Fruit fly (Drosophila melanogaster): ENCODE results near the gene CG15564.

Gene CG15564

DNA sequence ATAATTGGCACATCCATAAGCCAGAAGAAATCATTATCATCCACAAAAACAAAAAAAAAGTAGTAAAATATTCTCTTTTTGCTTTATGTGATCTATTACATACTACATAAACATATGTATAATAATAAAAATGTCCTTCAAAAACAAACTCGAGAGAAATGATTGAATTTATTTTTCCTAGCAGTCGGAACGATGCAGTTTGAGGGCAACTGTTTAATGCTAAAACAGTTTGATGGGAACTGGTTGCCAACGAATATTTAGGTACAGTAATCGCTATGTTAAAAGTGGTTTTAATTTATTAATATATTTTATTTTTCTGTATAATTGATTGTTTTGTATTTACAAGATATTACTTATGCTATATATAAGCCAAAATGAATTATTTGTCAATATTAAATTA lies 4.0 kb downstream of the CG15564 start:
- TF ChIP-seq Opbp (GFP tag; IDR thresholded peaks at IDR 0.05; ENCODE audit: partially characterized antibody) (peak; percentile 11; the same call in 1 of the 3 replicates), pita (GFP tag; optimal IDR thresholded peaks at IDR 0.05) (peak; percentile 8), CG6654 (GFP tag; optimal IDR thresholded peaks at IDR 0.05) (peak; percentile 98), CG6791 (GFP tag; IDR thresholded peaks at IDR 0.05; ENCODE audit: partially characterized antibody) (0 out of 3 replicates have a peak, but pooled peaks have one; percentile 40), Ssrp (tag; optimal IDR thresholded peaks at IDR 0.05) (peak; percentile 1), Chrac-16 (GFP tag; optimal IDR thresholded peaks at IDR 0.05) (no peak), Tbp (GFP tag; optimal IDR thresholded peaks at IDR 0.05) (peak; percentile 8), CG42726 (GFP tag; IDR thresholded peaks at IDR 0.05; ENCODE audit: partially characterized antibody) (0 out of 2 replicates have a peak, but pooled peaks have one; percentile 9), CG17361 (GFP tag; IDR thresholded peaks at IDR 0.05) (no peak), CG2199 (GFP tag; IDR thresholded peaks at IDR 0.05) (peak; percentile 75; the same call in 1 of the 3 replicates)

DNA sequence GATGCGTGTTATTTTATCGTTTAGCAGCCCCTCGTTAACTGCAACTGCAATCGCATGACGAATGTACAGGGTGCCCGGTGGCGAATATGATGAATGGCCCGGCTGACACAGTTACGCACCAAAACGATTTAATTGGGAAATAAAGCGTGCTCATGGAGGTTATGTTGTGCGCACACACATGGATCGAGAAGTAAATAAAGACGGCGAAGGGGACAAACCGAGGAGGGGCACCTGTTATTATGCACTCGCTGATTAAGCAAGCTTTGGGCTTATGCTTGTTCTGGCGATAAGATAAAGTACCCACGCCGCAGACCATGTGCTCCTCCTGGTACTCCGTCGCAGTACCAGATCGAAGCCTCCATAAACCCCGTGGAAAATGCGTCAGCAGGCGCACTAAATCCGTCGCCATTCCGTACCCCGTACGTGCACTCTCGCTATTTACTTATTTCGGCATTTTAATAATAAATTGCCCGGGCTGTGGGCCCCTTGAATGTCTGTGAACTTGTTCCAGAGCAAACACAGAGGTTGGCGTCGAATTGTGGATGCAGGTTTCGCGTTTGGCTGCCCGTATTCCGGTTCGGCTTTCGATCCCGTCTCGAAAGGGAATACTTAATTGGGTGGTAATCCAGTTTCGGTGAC lies 10.0 kb downstream of the CG15564 start:
- TF ChIP-seq mirr (GFP tag; optimal IDR thresholded peaks at IDR 0.05) (peak; percentile 24), ATbp (GFP tag; optimal IDR thresholded peaks at IDR 0.05) (peak; percentile 22), CG17359 (tag; optimal IDR thresholded peaks at IDR 0.05) (peak; percentile 0), sens-2 (GFP tag; IDR thresholded peaks at IDR 0.05) (peak; percentile 50), Tbp (GFP tag; optimal IDR thresholded peaks at IDR 0.05) (no peak), sug (tag; optimal IDR thresholded peaks at IDR 0.05) (peak; percentile 62), CG34422 (GFP tag; IDR thresholded peaks at IDR 0.05) (peak; percentile 39; the same call in 1 of the 3 replicates), vvl (GFP tag; IDR thresholded peaks at IDR 0.05) (0 out of 2 replicates have a peak, but pooled peaks have one; percentile 9), Med (GFP tag) (peak; percentile 43), Dll (GFP tag; IDR thresholded peaks at IDR 0.05; ENCODE audit: partially characterized antibody) (0 out of 4 replicates have a peak, but pooled peaks have one; percentile 13), Aef1 (GFP tag; IDR thresholded peaks at IDR 0.05) (no peak), lbe (GFP tag; optimal IDR thresholded peaks at IDR 0.05) (peak; percentile 43), HLH4C (GFP tag; IDR thresholded peaks at IDR 0.05; ENCODE audit: partially characterized antibody) (no peak), Pdp1 (GFP tag; optimal IDR thresholded peaks at IDR 0.05) (peak in 1 of 2 experiments; percentile 93), CG10543 (GFP tag; optimal IDR thresholded peaks at IDR 0.05) (peak; percentile 14), Max (GFP tag; optimal IDR thresholded peaks at IDR 0.05) (peak; percentile 15), CG14050 (GFP tag; IDR thresholded peaks at IDR 0.05) (no peak), bigmax (GFP tag; optimal IDR thresholded peaks at IDR 0.05) (peak; percentile 92), lab (GFP tag; optimal IDR thresholded peaks at IDR 0.05) (peak; percentile 68), gcm (GFP tag; optimal IDR thresholded peaks at IDR 0.05) (peak; percentile 56), CG3281 (GFP tag; optimal IDR thresholded peaks at IDR 0.05) (no peak), Adf1 (GFP tag; IDR thresholded peaks at IDR 0.05) (no peak), Hr78 (GFP tag; optimal IDR thresholded peaks at IDR 0.05) (peak in 1 of 2 experiments; percentile 5), GATAe (GFP tag; conservative IDR thresholded peaks at IDR 0.05) (peak; percentile 45; the same call in 1 of the 2 replicates), cg (GFP tag; optimal IDR thresholded peaks at IDR 0.05) (peak; percentile 11), HmgZ (tag; optimal IDR thresholded peaks at IDR 0.05) (peak; percentile 48), Ptx1 (GFP tag; IDR thresholded peaks at IDR 0.05) (peak; percentile 37; the same call in 1 of the 2 replicates), CG13296 (GFP tag; optimal IDR thresholded peaks at IDR 0.05) (no peak), otp (GFP tag; IDR thresholded peaks at IDR 0.05) (peak; percentile 58; the same call in 1 of the 3 replicates), kah (GFP tag; optimal IDR thresholded peaks at IDR 0.05) (peak; percentile 5), CG18262 (tag; optimal IDR thresholded peaks at IDR 0.05) (peak; percentile 26), slbo (GFP tag; IDR thresholded peaks at IDR 0.05) (peak; percentile 15; the same call in 1 of the 2 replicates), NK7.1 (GFP tag; optimal IDR thresholded peaks at IDR 0.05) (no peak), dm (GFP tag; optimal IDR thresholded peaks at IDR 0.05) (peak; percentile 82), Drgx (GFP tag; IDR thresholded peaks at IDR 0.05) (peak; percentile 73), Hr3 (GFP tag; optimal IDR thresholded peaks at IDR 0.05) (no peak), Ets65A (GFP tag) (peak; percentile 81), Xrp1 (GFP tag; IDR thresholded peaks at IDR 0.05) (peak; percentile 5; the same call in 1 of the 2 replicates)

Measured in whole organism, embryonic.